Fruit fly (Drosophila melanogaster) Kc167 (cell line): Measurements from ENCODE around the gene Sfp24Bd.

Experiments used
- Myc ChIP-seq: fragments of >200 bp; optimal IDR thresholded peaks from 2 replicates; lab custom pipeline; 2017; ENCODE audit warnings: missing external identifiers
- Sin3A ChIP-seq: fragments of >200 bp; optimal IDR thresholded peaks from 2 replicates; lab custom pipeline; 2018; ENCODE audit warnings: missing external identifiers
- h ChIP-seq: fragments of >200 bp; optimal IDR thresholded peaks from 3 replicates; lab custom pipeline; 2018; ENCODE audit warnings: missing external identifiers
- insv ChIP-seq: fragments of >200 bp; optimal IDR thresholded peaks from 3 replicates; lab custom pipeline; 2018; ENCODE audit warnings: missing external identifiers
- psq ChIP-seq: fragments of >200 bp; optimal IDR thresholded peaks from 2 replicates; lab custom pipeline; 2017; ENCODE audit warnings: missing external identifiers
- ttk ChIP-seq: sonication (Bioruptor generic); optimal IDR thresholded peaks from 2 replicates; lab custom pipeline; 2017; ENCODE audit warnings: missing external identifiers

Sfp24Bd gene

DNA sequence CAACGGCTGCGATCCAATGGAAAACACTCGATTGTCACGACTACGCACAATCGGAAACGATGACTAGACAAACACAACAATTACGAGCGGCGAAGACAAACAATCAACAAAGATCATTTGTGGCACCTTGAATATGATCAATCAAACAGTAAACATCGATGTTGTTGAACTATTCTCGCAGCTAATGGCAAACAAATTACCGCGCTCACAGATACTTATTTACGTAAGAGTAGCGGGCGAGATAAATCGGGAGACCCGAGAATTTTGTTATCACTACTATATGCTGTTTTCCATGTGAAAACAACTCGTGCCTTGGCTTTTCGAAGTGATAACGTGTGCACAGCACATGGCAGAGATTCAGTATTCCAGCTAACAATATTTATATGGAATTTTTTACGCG is 40.1 kb downstream of the Sfp24Bd start:
- no peak for TF ChIP-seq psq (lab: Kevin White, UChicago)
- TF ChIP-seq Myc: no peak
- TF ChIP-seq insv (lab: Kevin White, UChicago): no peak
- TF ChIP-seq ttk (lab: Kevin White, UChicago): no peak
- no peak for TF ChIP-seq h
- TF ChIP-seq Sin3A (lab: Kevin White, UChicago): no peak

DNA sequence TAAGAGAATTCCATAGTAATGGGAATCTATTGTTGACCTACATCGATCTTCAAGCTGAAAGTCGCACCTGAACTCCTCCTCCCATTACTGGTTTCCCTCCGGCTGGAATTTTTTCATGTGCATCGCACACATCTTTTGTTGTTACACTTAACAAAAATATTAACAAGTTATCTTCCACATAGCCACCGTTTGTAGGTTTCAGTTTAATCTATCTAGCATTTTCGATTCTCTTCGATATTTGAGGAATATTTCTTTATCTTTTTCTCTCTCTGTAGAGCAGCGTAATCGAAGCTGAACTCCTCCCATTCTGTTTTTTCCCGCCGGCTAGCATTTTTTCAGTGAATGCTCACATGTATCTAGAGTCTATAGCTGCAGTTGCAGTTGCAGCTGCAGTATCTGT is 44.1 kb downstream of the Sfp24Bd start:
- TF ChIP-seq ttk (lab: Kevin White, UChicago): no peak
- no peak for TF ChIP-seq Sin3A (lab: Kevin White, UChicago)
- no peak for TF ChIP-seq insv (lab: Kevin White, UChicago)
- no peak for TF ChIP-seq h

DNA sequence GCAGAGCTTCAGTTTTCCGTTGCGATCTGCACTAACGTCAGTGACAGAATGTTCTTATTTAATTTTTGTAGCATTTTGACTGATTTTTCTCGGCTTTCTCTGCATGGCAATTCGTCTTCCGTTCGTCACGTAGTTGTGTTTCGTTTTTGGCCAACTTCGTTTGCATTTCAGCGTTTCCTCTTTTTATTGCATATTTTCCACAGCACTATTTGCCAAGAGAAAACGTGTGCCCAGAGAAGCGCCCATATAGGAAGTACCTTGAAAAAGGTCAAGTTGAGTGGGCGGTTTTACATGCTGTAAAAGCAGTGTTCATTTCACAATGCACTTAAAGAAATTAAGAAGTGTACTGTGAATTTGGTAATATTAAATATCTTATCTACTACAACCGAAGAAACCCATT is 47.3 kb downstream of the Sfp24Bd start, which contains the start of gene CG15418:
CG15418 (minus strand) TSS at position 101 of the 400 bp plus-strand sequence.
- TF ChIP-seq insv (lab: Kevin White, UChicago) (no peak), ttk (lab: Kevin White, UChicago) (no peak), h (no peak), Myc (no peak), Sin3A (lab: Kevin White, UChicago) (no peak), psq (lab: Kevin White, UChicago) (no peak)

DNA sequence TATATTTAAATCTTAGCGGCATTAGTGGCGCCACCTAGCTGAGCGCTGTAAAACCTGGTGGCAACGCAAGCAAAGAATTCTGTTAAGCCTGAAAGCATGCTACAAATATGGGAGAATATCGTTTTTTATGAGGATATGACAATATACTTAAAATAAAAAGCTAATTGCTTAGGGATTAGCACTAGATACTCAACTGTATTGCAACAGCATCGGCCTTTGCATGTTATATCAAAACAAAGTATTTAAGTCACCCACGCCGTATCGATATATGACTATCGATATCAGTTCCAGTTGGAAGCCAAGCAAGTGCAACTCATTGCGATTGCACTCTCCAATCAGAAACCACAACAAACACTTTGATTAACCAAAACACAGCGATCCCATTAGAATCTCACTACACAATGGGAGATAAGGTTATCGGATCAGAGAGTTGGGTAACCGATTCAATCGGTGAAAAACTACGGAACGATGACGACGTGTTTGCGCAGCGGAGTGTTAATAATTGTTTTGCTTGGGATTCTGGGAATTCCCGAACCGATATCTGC is 50.0 kb downstream of the Sfp24Bd start, which contains the start of gene Ugt36A1:
Ugt36A1 (plus strand) TSS at position 280 of the 545 bp plus-strand sequence.
- no peak for TF ChIP-seq Myc
- TF ChIP-seq psq (lab: Kevin White, UChicago): no peak
- no peak for TF ChIP-seq insv (lab: Kevin White, UChicago)
- TF ChIP-seq h: no peak
- TF ChIP-seq ttk (lab: Kevin White, UChicago): no peak
- TF ChIP-seq Sin3A (lab: Kevin White, UChicago): no peak
